Fruit fly (Drosophila melanogaster): ENCODE results near the gene Iml1.
A peak's percentile ranks its signal among the peaks of the same experiment; 100 is the strongest.

The Iml1 gene

dm6 chr3L:1517274-1518047 is 16.4 kb downstream of the Iml1 start (continued):
- TF ChIP-seq lola (GFP tag; optimal IDR thresholded peaks at IDR 0.05) (peak in 1 of 3 experiments; percentile 13), sima (GFP tag; optimal IDR thresholded peaks at IDR 0.05) (no peak), CG15011 (GFP tag; optimal IDR thresholded peaks at IDR 0.05) (no peak), zfh2 (GFP tag; optimal IDR thresholded peaks at IDR 0.05) (peak; percentile 79), HmgZ (tag; optimal IDR thresholded peaks at IDR 0.05) (peak; percentile 36), CG1529 (GFP tag; optimal IDR thresholded peaks at IDR 0.05) (no peak), H15 (GFP tag; IDR thresholded peaks at IDR 0.05) (peak; percentile 45; the same call in 1 of the 3 replicates), mirr (GFP tag; optimal IDR thresholded peaks at IDR 0.05) (peak; percentile 16), dati (GFP tag; IDR thresholded peaks at IDR 0.05) (no peak), CG2875 (GFP tag; optimal IDR thresholded peaks at IDR 0.05) (no peak), CG14667 (GFP tag; IDR thresholded peaks at IDR 0.05) (0 out of 2 replicates have a peak, but pooled peaks have one; percentile 27), cas (GFP tag; IDR thresholded peaks at IDR 0.05) (no peak), sens (GFP tag) (peak; percentile 95), CG13424 (tag; optimal IDR thresholded peaks at IDR 0.05) (no peak), TFAM (GFP tag; optimal IDR thresholded peaks at IDR 0.05) (no peak), NK7.1 (GFP tag; optimal IDR thresholded peaks at IDR 0.05) (no peak), CG6765 (GFP tag; optimal IDR thresholded peaks at IDR 0.05) (no peak), CG1647 (GFP tag; optimal IDR thresholded peaks at IDR 0.05) (peak; percentile 64), ewg (GFP tag; optimal IDR thresholded peaks at IDR 0.05) (peak; percentile 60), Doc2 (GFP tag; IDR thresholded peaks at IDR 0.05) (no peak), dimm (GFP tag; IDR thresholded peaks at IDR 0.05) (no peak), CG6254 (GFP tag; optimal IDR thresholded peaks at IDR 0.05) (no peak), dpn (GFP tag; optimal IDR thresholded peaks at IDR 0.05) (peak; percentile 76 to 85), luna (GFP tag; optimal IDR thresholded peaks at IDR 0.05) (peak; percentile 64), CG17186 (GFP tag; optimal IDR thresholded peaks at IDR 0.05) (peak; percentile 93), kni (GFP tag; optimal IDR thresholded peaks at IDR 0.05) (no peak), Xbp1 (GFP tag; optimal IDR thresholded peaks at IDR 0.05) (peak; percentile 74), cwo (GFP tag; optimal IDR thresholded peaks at IDR 0.05) (peak; percentile 6), lov (optimal IDR thresholded peaks at IDR 0.05) (no peak), lov (GFP tag; IDR thresholded peaks at IDR 0.05) (no peak), prd (optimal IDR thresholded peaks at IDR 0.05) (no peak), prd (GFP tag; IDR thresholded peaks at IDR 0.05) (peak; percentile 64; the same call in 2 of the 3 replicates), sisA (GFP tag; IDR thresholded peaks at IDR 0.05) (peak; percentile 71), CG9727 (GFP tag; optimal IDR thresholded peaks at IDR 0.05) (peak; percentile 41), CG16815 (GFP tag; optimal IDR thresholded peaks at IDR 0.05) (peak; percentile 8), HLH54F (GFP tag; optimal IDR thresholded peaks at IDR 0.05) (peak; percentile 73), fu2 (GFP tag; optimal IDR thresholded peaks at IDR 0.05) (peak; percentile 70), tgo (GFP tag; IDR thresholded peaks at IDR 0.05) (peak; percentile 55), Drgx (GFP tag; IDR thresholded peaks at IDR 0.05) (peak; percentile 71), CG12744 (GFP tag; optimal IDR thresholded peaks at IDR 0.05) (peak; percentile 37), Mrtf (GFP tag; IDR thresholded peaks at IDR 0.05) (no peak), CG17361 (GFP tag; IDR thresholded peaks at IDR 0.05) (no peak; the same call in 2 of the 3 replicates), da (GFP tag; optimal IDR thresholded peaks at IDR 0.05) (no peak), amos (GFP tag; IDR thresholded peaks at IDR 0.05; ENCODE audit: partially characterized antibody) (peak; percentile 83), CG3847 (GFP tag; IDR thresholded peaks at IDR 0.05) (peak; percentile 41), jigr1 (GFP tag; IDR thresholded peaks at IDR 0.05) (no peak), repo (GFP tag; optimal IDR thresholded peaks at IDR 0.05) (peak; percentile 37), Camta (GFP tag; optimal IDR thresholded peaks at IDR 0.05) (peak; percentile 61), kay (GFP tag; optimal IDR thresholded peaks at IDR 0.05) (no peak), NfI (GFP tag; optimal IDR thresholded peaks at IDR 0.05) (peak; percentile 52), z (GFP tag; IDR thresholded peaks at IDR 0.05) (no peak)

All from whole organism, embryonic.